Fruit fly (Drosophila melanogaster): ENCODE measurements around the gene Osi15.

DNA sequence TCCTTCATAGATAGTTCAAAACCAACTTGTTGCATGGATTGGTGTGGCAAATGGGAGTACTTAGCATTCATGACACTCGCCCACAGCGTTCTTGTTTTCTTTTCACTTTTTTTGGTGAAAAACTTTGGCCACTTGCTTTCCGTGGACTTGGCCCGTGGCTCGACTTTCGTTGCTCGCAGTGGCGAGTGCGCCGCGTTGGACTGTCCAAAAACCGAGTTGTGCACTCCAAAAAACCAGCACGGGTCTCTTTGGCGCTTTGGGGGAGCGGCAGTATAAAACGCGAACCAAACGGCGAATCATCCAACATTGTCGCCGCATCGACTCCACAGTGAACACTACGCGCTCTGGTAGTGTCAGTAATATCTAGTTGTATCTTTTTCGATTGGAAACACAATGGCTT lies 38.2 kb downstream of the Osi15 start, which contains the start of gene Osi20:
- no peak for TF ChIP-seq usp (GFP tag; optimal IDR thresholded peaks at IDR 0.05)
- TF ChIP-seq Hnf4 (GFP tag; optimal IDR thresholded peaks at IDR 0.05), result no peak
- TF ChIP-seq Myc (optimal IDR thresholded peaks at IDR 0.05), result no peak
- no peak for TF ChIP-seq Sp1 (GFP tag; optimal IDR thresholded peaks at IDR 0.05)
- no peak for TF ChIP-seq Hr78 (GFP tag; optimal IDR thresholded peaks at IDR 0.05)
- TF ChIP-seq br (GFP tag; optimal IDR thresholded peaks at IDR 0.05), result no peak
- no peak for TF ChIP-seq Mio (GFP tag; optimal IDR thresholded peaks at IDR 0.05)
- no peak for TF ChIP-seq Jra (GFP tag; optimal IDR thresholded peaks at IDR 0.05)
